Worm (Caenorhabditis elegans) whole organism, late embryonic: ENCODE results near the gene C17G10.6.
A peak's percentile ranks its signal among the peaks of the same experiment; 100 is the strongest.

Experiments used
- C08G9.2 ChIP-seq: sonication (generic microtip); optimal IDR thresholded peaks from 2 replicates; lab custom pipeline; 2016; ENCODE audit warnings: mild to moderate bottlenecking, missing genetic modification characterization, moderate library complexity, missing compliant biosample characterization
- K02D7.2 ChIP-seq: sonication (generic microtip); optimal IDR thresholded peaks from 2 replicates; lab custom pipeline; 2017; ENCODE audit warnings: mild to moderate bottlenecking, missing genetic modification characterization, missing compliant biosample characterization
- K09A11.1 ChIP-seq: sonication (generic microtip); optimal IDR thresholded peaks from 2 replicates; lab custom pipeline; 2017; ENCODE audit warnings: antibody characterized with exemption, mild to moderate bottlenecking, missing genetic modification characterization, missing compliant biosample characterization; ENCODE audit not compliant: insufficient read depth
- T23F11.4 ChIP-seq: fragments of 200-800 bp; sonication (Bioruptor generic); optimal IDR thresholded peaks from 2 replicates; lab custom pipeline; 2018; ENCODE audit warnings: mild to moderate bottlenecking, missing genetic modification characterization, missing compliant biosample characterization
- ahr-1 ChIP-seq: sonication (generic microtip); optimal IDR thresholded peaks from 2 replicates; lab custom pipeline; 2016; ENCODE audit warnings: missing genetic modification characterization, missing compliant biosample characterization
- ama-1 ChIP-seq: fragments of 150-350 bp; optimal IDR thresholded peaks from 2 replicates; lab custom pipeline; 2014
- ceh-14 ChIP-seq: sonication (generic microtip); optimal IDR thresholded peaks from 2 replicates; lab custom pipeline; 2016; ENCODE audit warnings: missing genotype, missing genetic modification characterization, missing compliant biosample characterization
- ceh-18 ChIP-seq: sonication (generic microtip); optimal IDR thresholded peaks from 2 replicates; lab custom pipeline; 2016; ENCODE audit warnings: missing genetic modification characterization, missing compliant biosample characterization
- ceh-19 ChIP-seq: fragments of 200-800 bp; sonication (Bioruptor generic); optimal IDR thresholded peaks from 2 replicates; lab custom pipeline; 2018; ENCODE audit warnings: mild to moderate bottlenecking, missing genetic modification characterization, missing compliant biosample characterization
- ceh-2 ChIP-seq: sonication (generic microtip); optimal IDR thresholded peaks from 2 replicates; lab custom pipeline; 2016; ENCODE audit warnings: missing genotype, missing genetic modification characterization, missing compliant biosample characterization
- ceh-22 ChIP-seq: sonication (generic microtip); optimal IDR thresholded peaks from 2 replicates; lab custom pipeline; 2017; ENCODE audit warnings: missing biosample characterization, missing genetic modification characterization
- ceh-24 ChIP-seq: sonication (generic microtip); optimal IDR thresholded peaks from 2 replicates; lab custom pipeline; 2016; ENCODE audit warnings: mild to moderate bottlenecking, missing genetic modification characterization, missing compliant biosample characterization
- ceh-30 ChIP-seq: fragments of 150-350 bp; optimal IDR thresholded peaks from 2 replicates; lab custom pipeline; 2014; ENCODE audit warnings: missing biosample characterization, missing genetic modification characterization
- ceh-31 ChIP-seq: sonication (generic microtip); optimal IDR thresholded peaks from 2 replicates; lab custom pipeline; 2016; ENCODE audit warnings: missing genetic modification characterization, missing compliant biosample characterization
- ceh-34 ChIP-seq: sonication (generic microtip); optimal IDR thresholded peaks from 2 replicates; lab custom pipeline; 2016; ENCODE audit warnings: mild to moderate bottlenecking, missing genetic modification characterization, missing compliant biosample characterization
- ceh-48 ChIP-seq: sonication (generic microtip); optimal IDR thresholded peaks from 2 replicates; lab custom pipeline; 2016; ENCODE audit warnings: missing genetic modification characterization, inconsistent platforms, missing compliant biosample characterization
- ceh-6 ChIP-seq: fragments of 200-800 bp; sonication (Bioruptor generic); optimal IDR thresholded peaks from 2 replicates; lab custom pipeline; 2018; ENCODE audit warnings: mild to moderate bottlenecking, missing genetic modification characterization, missing compliant biosample characterization
- ceh-9 ChIP-seq: sonication (generic microtip); optimal IDR thresholded peaks from 2 replicates; lab custom pipeline; 2016; ENCODE audit warnings: mild to moderate bottlenecking, missing genetic modification characterization, inconsistent platforms, missing compliant biosample characterization
- dve-1 ChIP-seq: sonication (generic microtip); optimal IDR thresholded peaks from 2 replicates; lab custom pipeline; 2017; ENCODE audit warnings: antibody characterized with exemption, mild to moderate bottlenecking, missing genetic modification characterization, missing compliant biosample characterization
- elt-2 ChIP-seq: sonication (generic microtip); optimal IDR thresholded peaks from 2 replicates; lab custom pipeline; 2016; ENCODE audit warnings: missing genetic modification reagents, missing genetic modification characterization, missing compliant biosample characterization
- elt-4 ChIP-seq: sonication (generic microtip); optimal IDR thresholded peaks from 2 replicates; lab custom pipeline; 2016; ENCODE audit warnings: missing genetic modification characterization, missing compliant biosample characterization
- ets-4 ChIP-seq: sonication (generic microtip); optimal IDR thresholded peaks from 2 replicates; lab custom pipeline; 2016; ENCODE audit warnings: missing genetic modification characterization, missing compliant biosample characterization
- fax-1 ChIP-seq: sonication (generic microtip); optimal IDR thresholded peaks from 2 replicates; lab custom pipeline; 2016; ENCODE audit warnings: missing genotype, missing genetic modification characterization, missing compliant biosample characterization
- gmeb-2 ChIP-seq: sonication (generic microtip); optimal IDR thresholded peaks from 2 replicates; lab custom pipeline; 2016; ENCODE audit warnings: missing genetic modification characterization, inconsistent platforms, missing compliant biosample characterization
- hlh-15 ChIP-seq: sonication (generic microtip); optimal IDR thresholded peaks from 2 replicates; lab custom pipeline; 2016; ENCODE audit warnings: missing genetic modification characterization, missing compliant biosample characterization
- hlh-6 ChIP-seq: sonication (generic microtip); optimal IDR thresholded peaks from 2 replicates; lab custom pipeline; 2016; ENCODE audit warnings: missing genotype, missing genetic modification characterization, missing compliant biosample characterization
- lim-6 ChIP-seq: sonication (generic microtip); optimal IDR thresholded peaks from 2 replicates; lab custom pipeline; 2016; ENCODE audit warnings: missing genetic modification characterization, missing compliant biosample characterization
- odd-2 ChIP-seq: sonication (generic microtip); optimal IDR thresholded peaks from 2 replicates; lab custom pipeline; 2017; ENCODE audit warnings: antibody characterized with exemption, mild to moderate bottlenecking, missing genetic modification characterization, missing compliant biosample characterization
- pag-3 ChIP-seq: sonication (generic microtip); optimal IDR thresholded peaks from 2 replicates; lab custom pipeline; 2016; ENCODE audit warnings: missing compliant biosample characterization, missing genetic modification characterization, borderline replicate concordance
- pat-9 ChIP-seq: fragments of 200-800 bp; sonication (Bioruptor generic); optimal IDR thresholded peaks from 2 replicates; lab custom pipeline; 2018; ENCODE audit warnings: mild to moderate bottlenecking, missing genetic modification characterization, moderate library complexity, missing compliant biosample characterization
- pha-2 ChIP-seq: sonication (generic microtip); optimal IDR thresholded peaks from 2 replicates; lab custom pipeline; 2017; ENCODE audit warnings: mild to moderate bottlenecking, missing genetic modification characterization, missing compliant biosample characterization
- pha-4 ChIP-seq: fragments of 150-350 bp; optimal IDR thresholded peaks from 2 replicates; lab custom pipeline; 2018; ENCODE audit warnings: missing biosample characterization, missing genetic modification reagents, missing genetic modification characterization
- pqm-1 ChIP-seq: sonication (generic microtip); optimal IDR thresholded peaks from 2 replicates; lab custom pipeline; 2016; ENCODE audit warnings: missing genetic modification characterization, missing compliant biosample characterization
- pros-1 ChIP-seq: fragments of 150-350 bp; optimal IDR thresholded peaks from 2 replicates; lab custom pipeline; 2014; ENCODE audit warnings: missing biosample characterization, missing genetic modification reagents, missing genetic modification characterization
- ref-2 ChIP-seq: sonication (generic microtip); optimal IDR thresholded peaks from 2 replicates; lab custom pipeline; 2016; ENCODE audit warnings: missing genetic modification characterization, missing compliant biosample characterization
- rnt-1 ChIP-seq: sonication (generic microtip); optimal IDR thresholded peaks from 2 replicates; lab custom pipeline; 2016; ENCODE audit warnings: missing genetic modification characterization, missing compliant biosample characterization
- sdc-2 ChIP-seq: sonication (generic microtip); optimal IDR thresholded peaks from 2 replicates; lab custom pipeline; 2016; ENCODE audit warnings: missing genotype, missing genetic modification characterization, missing compliant biosample characterization
- sox-2 ChIP-seq: fragments of 200-800 bp; sonication (Bioruptor generic); IDR thresholded peaks from 2 replicates; pipeline ENCODE4 v1.3.6; 2022; ENCODE audit warnings: missing genetic modification reagents, missing genetic modification characterization, missing compliant biosample characterization
- syd-9 ChIP-seq: sonication (generic microtip); optimal IDR thresholded peaks from 2 replicates; lab custom pipeline; 2016; ENCODE audit warnings: mild to moderate bottlenecking, missing genetic modification characterization, moderate library complexity, missing compliant biosample characterization
- tbx-2 ChIP-seq: sonication (generic microtip); optimal IDR thresholded peaks from 2 replicates; lab custom pipeline; 2016; ENCODE audit warnings: missing genetic modification characterization, missing compliant biosample characterization
- ttx-3 ChIP-seq: sonication (generic microtip); optimal IDR thresholded peaks from 2 replicates; lab custom pipeline; 2016; ENCODE audit warnings: missing genetic modification reagents, missing genetic modification characterization, missing compliant biosample characterization
- unc-3 ChIP-seq, 2 experiments: fragments of 200-800 bp in 1 of 2; sonication (Bioruptor generic) in 1 of 2; sonication (generic microtip) in 1 of 2; conservative IDR thresholded peaks in 1 of 2; optimal IDR thresholded peaks in 1 of 2; 2 replicates each; pipeline versions ENCODE4 v1.3.6 to Lab custom; 2016 to 2022; ENCODE audit warnings: missing compliant biosample characterization in 2 of 2, missing genetic modification characterization in 2 of 2, missing genetic modification reagents in 1 of 2
- unc-86 ChIP-seq: sonication (generic microtip); optimal IDR thresholded peaks from 2 replicates; lab custom pipeline; 2016; ENCODE audit warnings: missing genetic modification characterization, missing compliant biosample characterization
- zip-5 ChIP-seq: sonication (generic microtip); optimal IDR thresholded peaks from 2 replicates; lab custom pipeline; 2016; ENCODE audit warnings: missing genetic modification characterization, missing compliant biosample characterization
- ztf-16 ChIP-seq: sonication (generic microtip); optimal IDR thresholded peaks from 2 replicates; lab custom pipeline; 2017; ENCODE audit warnings: missing genetic modification characterization, missing compliant biosample characterization

C17G10.6 gene

ce11 chrII:5599326-5600044 is 3.6 kb downstream of the C17G10.6 start, which contains the start of gene C17G10.10:
Gene C17G10.10, minus strand, starts transcription at chrII:5599376.
- TF ChIP-seq hlh-15 (tag; lab: Kevin White, UChicago) (no peak), hlh-6 (no peak), ceh-9 (tag; lab: Kevin White, UChicago) (no peak), ceh-19 (GFP tag; lab: Kevin White, UChicago) (no peak), pag-3 (tag; lab: Kevin White, UChicago) (no peak), elt-4 (no peak), pha-4 (tag; lab: Kevin White, UChicago) (no peak), dve-1 (tag; lab: Kevin White, UChicago) (peak; percentile 35), ttx-3 (no peak), zip-5 (tag; lab: Kevin White, UChicago) (no peak), ama-1 (lab: Kevin White, UChicago) (peak; percentile 17), ceh-24 (no peak), ceh-34 (tag; lab: Kevin White, UChicago) (no peak), pha-2 (tag; lab: Kevin White, UChicago) (no peak), ceh-14 (tag; lab: Kevin White, UChicago) (no peak), ceh-18 (tag; lab: Kevin White, UChicago) (no peak), ceh-22 (tag; lab: Kevin White, UChicago) (no peak), T23F11.4 (no peak), rnt-1 (tag; lab: Kevin White, UChicago) (no peak), gmeb-2 (tag; lab: Kevin White, UChicago) (no peak), ahr-1 (tag; lab: Kevin White, UChicago) (no peak), ceh-48 (tag; lab: Kevin White, UChicago) (no peak), pros-1 (tag; lab: Kevin White, UChicago) (no peak), elt-2 (tag; lab: Kevin White, UChicago) (peak; percentile 70)

- TF ChIP-seq syd-9 (tag; lab: Kevin White, UChicago) = no peak
- TF ChIP-seq sdc-2 (tag; lab: Kevin White, UChicago) = no peak
- no peak for TF ChIP-seq ceh-34 (tag; lab: Kevin White, UChicago)
- TF ChIP-seq K02D7.2 (tag; lab: Kevin White, UChicago) = no peak
- TF ChIP-seq ceh-6 (GFP tag; lab: Kevin White, UChicago) = no peak
- no peak for TF ChIP-seq pha-2 (tag; lab: Kevin White, UChicago)
- TF ChIP-seq pha-4 (tag; lab: Kevin White, UChicago) = no peak
- TF ChIP-seq sox-2 (GFP tag; lab: Robert Waterston, UW) = no peak
- TF ChIP-seq pros-1 (tag; lab: Kevin White, UChicago) = no peak
- TF ChIP-seq K09A11.1 (tag; lab: Kevin White, UChicago) = no peak
- TF ChIP-seq gmeb-2 (tag; lab: Kevin White, UChicago) = no peak
- TF ChIP-seq rnt-1 (tag; lab: Kevin White, UChicago) = no peak
- TF ChIP-seq elt-4 = no peak
- TF ChIP-seq zip-5 (tag; lab: Kevin White, UChicago) = no peak
These were observed 6.8 kb downstream of the C17G10.6 start, which contains the start of gene C17G10.1 for ce11 chrII:5596247-5596646. Gene C17G10.1, plus strand, starts transcription at chrII:5596547.

ce11 chrII:5594210-5594764 is 8.8 kb downstream of the C17G10.6 start, which contains the start of gene ttc-4:
Gene ttc-4, plus strand, starts transcription at chrII:5594714.
- peak; percentile 45 for TF ChIP-seq ceh-34 (tag; lab: Kevin White, UChicago)
- no peak for TF ChIP-seq ztf-16
- peak; percentile 29 for TF ChIP-seq unc-86
- TF ChIP-seq ceh-24 = no peak
- peak; percentile 56 for TF ChIP-seq ets-4
- TF ChIP-seq odd-2 (tag; lab: Kevin White, UChicago) = no peak
- TF ChIP-seq ref-2 (tag; lab: Kevin White, UChicago) = peak; percentile 5
- peak; percentile 80 for TF ChIP-seq tbx-2 (tag; lab: Kevin White, UChicago)
- peak; percentile 27 for TF ChIP-seq lim-6
- no peak for TF ChIP-seq ceh-48 (tag; lab: Kevin White, UChicago)
- TF ChIP-seq unc-3 (GFP tag; conservative IDR thresholded peaks at IDR 0.05; lab: Robert Waterston, UW) = no peak
- TF ChIP-seq unc-3 (tag; optimal IDR thresholded peaks at IDR 0.05; lab: Kevin White, UChicago) = no peak
- TF ChIP-seq ceh-31 (tag; lab: Kevin White, UChicago) = peak; percentile 90
- TF ChIP-seq C08G9.2 (tag; lab: Kevin White, UChicago) = peak; percentile 71
- TF ChIP-seq pat-9 (tag; lab: Kevin White, UChicago) = no peak
- TF ChIP-seq fax-1 = peak; percentile 8
- no peak for TF ChIP-seq hlh-6
- TF ChIP-seq rnt-1 (tag; lab: Kevin White, UChicago) = peak; percentile 33
- no peak for TF ChIP-seq ttx-3
- no peak for TF ChIP-seq pqm-1 (tag; lab: Kevin White, UChicago)
- no peak for TF ChIP-seq ceh-6 (GFP tag; lab: Kevin White, UChicago)
- peak; percentile 33 for TF ChIP-seq ceh-2
- TF ChIP-seq ceh-30 (tag; lab: Kevin White, UChicago) = no peak
- TF ChIP-seq ceh-14 (tag; lab: Kevin White, UChicago) = peak; percentile 52
